Worm (Caenorhabditis elegans): ENCODE measurements around the gene nhx-6.

ce11 chrII:1672673-1673072 is 2.0 kb downstream of the nhx-6 start:
- no peak for TF ChIP-seq F23B12.7 (tag; optimal IDR thresholded peaks at IDR 0.05; ENCODE audit: insufficient read depth)
- no peak for TF ChIP-seq repo-1 (tag; optimal IDR thresholded peaks at IDR 0.05)
- no peak for TF ChIP-seq Y53G8AR.9 (GFP tag; conservative IDR thresholded peaks at IDR 0.05)
- no peak for TF ChIP-seq snpc-4 (GFP tag; optimal IDR thresholded peaks at IDR 0.05)
- no peak for TF ChIP-seq snpc-4 (tag; optimal IDR thresholded peaks at IDR 0.05)
- TF ChIP-seq zim-3 (tag; optimal IDR thresholded peaks at IDR 0.05): no peak
- no peak for TF ChIP-seq unc-62 (GFP tag; optimal IDR thresholded peaks at IDR 0.05)
- no peak for TF ChIP-seq ztf-26 (tag; optimal IDR thresholded peaks at IDR 0.05)
- no peak for TF ChIP-seq efl-1 (GFP tag; optimal IDR thresholded peaks at IDR 0.05)
